Fruit fly (Drosophila melanogaster) whole organism, embryonic: Measurements from ENCODE around the gene Mst57Db.

ENCODE experiments used
- Atf-2 ChIP-seq: fragments of 200-800 bp; sonication (Bioruptor generic); optimal IDR thresholded peaks from 2 replicates; lab custom pipeline; 2016; ENCODE audit warnings: missing biosample characterization, missing genetic modification characterization
- BtbVII ChIP-seq: fragments of 200-800 bp; sonication (Bioruptor generic); optimal IDR thresholded peaks from 3 replicates; lab custom pipeline; 2017; ENCODE audit warnings: missing biosample characterization, mild to moderate bottlenecking, missing genetic modification characterization
- CG10147 ChIP-seq: fragments of 200-800 bp; sonication (Bioruptor generic); optimal IDR thresholded peaks from 2 replicates; lab custom pipeline; 2019; ENCODE audit warnings: missing biosample characterization, mild to moderate bottlenecking, missing genetic modification characterization, moderate library complexity
- CG10267 ChIP-seq: fragments of 200-800 bp; sonication (Bioruptor generic); optimal IDR thresholded peaks from 2 replicates; lab custom pipeline; 2018; ENCODE audit warnings: missing biosample characterization, mild to moderate bottlenecking, missing genetic modification characterization, moderate library complexity
- CG10654 ChIP-seq: fragments of 200-800 bp; sonication (Bioruptor generic); optimal IDR thresholded peaks from 2 replicates; lab custom pipeline; 2016; ENCODE audit warnings: missing biosample characterization, missing genetic modification characterization
- CG10979 ChIP-seq: fragments of 200-800 bp; sonication (Bioruptor generic); optimal IDR thresholded peaks from 2 replicates; lab custom pipeline; 2018; ENCODE audit warnings: missing biosample characterization, mild to moderate bottlenecking, missing genetic modification characterization, moderate library complexity
- CG11504 ChIP-seq: fragments of 200-800 bp; sonication (Bioruptor generic); optimal IDR thresholded peaks from 3 replicates; lab custom pipeline; 2019; ENCODE audit warnings: missing biosample characterization, mild to moderate bottlenecking, missing genetic modification characterization, moderate library complexity
- CG1233 ChIP-seq: fragments of 200-800 bp; sonication (Bioruptor generic); optimal IDR thresholded peaks from 4 replicates; lab custom pipeline; 2018; ENCODE audit warnings: missing biosample characterization, mild to moderate bottlenecking, missing genetic modification characterization
- CG12659 ChIP-seq: fragments of 200-800 bp; sonication (Bioruptor generic); optimal IDR thresholded peaks from 3 replicates; lab custom pipeline; 2017; ENCODE audit warnings: mild to moderate bottlenecking, missing biosample characterization, missing genetic modification reagents, missing genetic modification characterization
- CG12942 ChIP-seq: fragments of 200-800 bp; sonication (Bioruptor generic); optimal IDR thresholded peaks from 3 replicates; lab custom pipeline; 2016; ENCODE audit warnings: missing biosample characterization, missing genetic modification characterization
- CG14050 ChIP-seq: fragments of 200-800 bp; sonication (Bioruptor generic); IDR thresholded peaks from 3 replicates; pipeline ENCODE4 v1.3.6; 2022; ENCODE audit warnings: missing biosample characterization, missing genetic modification characterization
- CG1529 ChIP-seq: fragments of 200-800 bp; sonication (Bioruptor generic); optimal IDR thresholded peaks from 3 replicates; lab custom pipeline; 2018; ENCODE audit warnings: missing biosample characterization, missing genetic modification characterization
- CG16779 ChIP-seq: fragments of 200-800 bp; sonication (Bioruptor generic); IDR thresholded peaks from 2 replicates; pipeline ENCODE4 v1.3.6; 2022; ENCODE audit warnings: missing biosample characterization, missing genetic modification characterization
- CG18599 ChIP-seq: fragments of 200-800 bp; sonication (Bioruptor generic); optimal IDR thresholded peaks from 3 replicates; lab custom pipeline; 2017; ENCODE audit warnings: missing biosample characterization, missing genetic modification characterization, mild to moderate bottlenecking, moderate library complexity, missing genetic modification reagents
- CG32532 ChIP-seq: fragments of 200-800 bp; sonication (Bioruptor generic); IDR thresholded peaks from 2 replicates; pipeline ENCODE4 v1.3.6; 2022; ENCODE audit warnings: missing biosample characterization, missing genetic modification characterization
- CG6683 ChIP-seq: fragments of 200-800 bp; sonication (Bioruptor generic); optimal IDR thresholded peaks from 2 replicates; lab custom pipeline; 2017; ENCODE audit warnings: missing biosample characterization, mild to moderate bottlenecking, missing genetic modification characterization, missing genetic modification reagents
- CG6765 ChIP-seq: fragments of 200-800 bp; sonication (Bioruptor generic); optimal IDR thresholded peaks from 3 replicates; lab custom pipeline; 2017; ENCODE audit warnings: missing biosample characterization, mild to moderate bottlenecking, missing genetic modification characterization
- CG6813 ChIP-seq: fragments of 200-800 bp; sonication (Bioruptor generic); optimal IDR thresholded peaks from 2 replicates; lab custom pipeline; 2017; ENCODE audit warnings: missing biosample characterization, missing genetic modification characterization, mild to moderate bottlenecking, moderate library complexity, missing genetic modification reagents
- CG7786 ChIP-seq: fragments of 200-800 bp; sonication (Bioruptor generic); optimal IDR thresholded peaks from 2 replicates; lab custom pipeline; 2016; ENCODE audit warnings: missing biosample characterization, missing genetic modification characterization
- CHES-1-like ChIP-seq: fragments of 200-800 bp; sonication (Bioruptor generic); optimal IDR thresholded peaks from 2 replicates; lab custom pipeline; 2016; ENCODE audit warnings: missing biosample characterization, missing genetic modification characterization
- CoRest ChIP-seq: fragments of 200-800 bp; sonication (Bioruptor generic); optimal IDR thresholded peaks from 3 replicates; lab custom pipeline; 2018; ENCODE audit warnings: missing biosample characterization, mild to moderate bottlenecking, missing genetic modification characterization, moderate library complexity
- Deaf1 ChIP-seq: fragments of 200-800 bp; optimal IDR thresholded peaks from 3 replicates; lab custom pipeline; 2019; ENCODE audit warnings: missing biosample characterization, mild to moderate bottlenecking, missing genetic modification characterization, moderate library complexity
- Dek ChIP-seq: fragments of 200-800 bp; sonication (Bioruptor generic); optimal IDR thresholded peaks from 3 replicates; lab custom pipeline; 2019; ENCODE audit warnings: missing biosample characterization, mild to moderate bottlenecking, missing genetic modification characterization, moderate library complexity
- Dref ChIP-seq: fragments of 200-800 bp; sonication (Bioruptor generic); IDR thresholded peaks from 2 replicates; pipeline ENCODE4 v1.3.6; 2022; ENCODE audit warnings: missing biosample characterization, missing genetic modification characterization
- Drgx ChIP-seq: fragments of 200-800 bp; sonication (Bioruptor generic); IDR thresholded peaks from 2 replicates; pipeline ENCODE4 v1.3.6; 2022; ENCODE audit warnings: missing biosample characterization, missing genetic modification characterization
- Eip74EF ChIP-seq, 2 experiments: fragments of 200-800 bp in 1 of 2; fragments of >200 bp in 1 of 2; sonication (Bioruptor generic) in 1 of 2; optimal IDR thresholded peaks; 2 replicates each; lab custom pipeline; 2017 to 2019; ENCODE audit warnings: missing biosample characterization in 2 of 2, missing genetic modification characterization in 2 of 2, mild to moderate bottlenecking in 1 of 2, moderate library complexity in 1 of 2
- GATAe ChIP-seq: fragments of 200-800 bp; sonication (Bioruptor generic); conservative IDR thresholded peaks from 2 replicates; pipeline ENCODE4 v1.3.6; 2022; ENCODE audit warnings: missing biosample characterization, missing genetic modification characterization
- HLH3B ChIP-seq: fragments of 200-800 bp; sonication (Bioruptor generic); IDR thresholded peaks from 2 replicates; pipeline ENCODE4 v1.3.6; 2022; ENCODE audit warnings: missing biosample characterization, missing genetic modification characterization
- HLH4C ChIP-seq: fragments of 200-800 bp; sonication (Bioruptor generic); IDR thresholded peaks from 3 replicates; pipeline ENCODE4 v1.3.6; 2022; ENCODE audit warnings: missing biosample characterization, missing genetic modification characterization; ENCODE audit not compliant: partially characterized antibody
- Hand ChIP-seq: fragments of 200-800 bp; sonication (Bioruptor generic); optimal IDR thresholded peaks from 2 replicates; lab custom pipeline; 2017; ENCODE audit warnings: mild to moderate bottlenecking, missing biosample characterization, missing genetic modification reagents, missing genetic modification characterization
- Jarid2 ChIP-seq: fragments of 200-800 bp; sonication (Bioruptor generic); optimal IDR thresholded peaks from 3 replicates; lab custom pipeline; 2017; ENCODE audit warnings: mild to moderate bottlenecking, missing biosample characterization, missing genetic modification reagents, missing genetic modification characterization
- Kr ChIP-seq: fragments of 200-800 bp; sonication (Bioruptor generic); optimal IDR thresholded peaks from 2 replicates; lab custom pipeline; 2017; ENCODE audit warnings: missing biosample characterization, mild to moderate bottlenecking, missing genetic modification characterization
- Max ChIP-seq: fragments of 200-800 bp; sonication (Bioruptor generic); optimal IDR thresholded peaks from 2 replicates; lab custom pipeline; 2016; ENCODE audit warnings: missing biosample characterization, mild to moderate bottlenecking, missing genetic modification characterization
- NfI ChIP-seq: fragments of 200-800 bp; sonication (Bioruptor generic); optimal IDR thresholded peaks from 3 replicates; lab custom pipeline; 2018; ENCODE audit warnings: missing biosample characterization, mild to moderate bottlenecking, missing genetic modification characterization, moderate library complexity
- Xbp1 ChIP-seq: fragments of 200-800 bp; sonication (Bioruptor generic); optimal IDR thresholded peaks from 3 replicates; lab custom pipeline; 2016; ENCODE audit warnings: missing biosample characterization, mild to moderate bottlenecking, missing genetic modification characterization
- bcd ChIP-seq: fragments of 200-800 bp; sonication (Bioruptor generic); optimal IDR thresholded peaks from 2 replicates; lab custom pipeline; 2017; ENCODE audit warnings: missing biosample characterization, mild to moderate bottlenecking, missing genetic modification characterization
- br ChIP-seq: fragments of >200 bp; optimal IDR thresholded peaks from 2 replicates; lab custom pipeline; 2017
- cad ChIP-seq: fragments of >200 bp; optimal IDR thresholded peaks from 2 replicates; lab custom pipeline; 2017; ENCODE audit warnings: missing biosample characterization, missing genetic modification characterization
- dmrt99B ChIP-seq: fragments of 200-800 bp; sonication (Bioruptor generic); optimal IDR thresholded peaks from 2 replicates; lab custom pipeline; 2018; ENCODE audit warnings: missing biosample characterization, mild to moderate bottlenecking, missing genetic modification characterization, moderate library complexity
- dysf ChIP-seq: fragments of 200-800 bp; sonication (Bioruptor generic); IDR thresholded peaks from 3 replicates; pipeline ENCODE4 v1.3.6; 2022; ENCODE audit warnings: missing biosample characterization, missing genetic modification characterization
- exex ChIP-seq: fragments of 200-800 bp; sonication (Bioruptor generic); optimal IDR thresholded peaks from 4 replicates; lab custom pipeline; 2018; ENCODE audit warnings: missing biosample characterization, mild to moderate bottlenecking, missing genetic modification characterization, moderate library complexity
- gce ChIP-seq: fragments of 200-800 bp; sonication (Bioruptor generic); IDR thresholded peaks from 3 replicates; pipeline ENCODE4 v1.3.6; 2022; ENCODE audit warnings: missing biosample characterization, missing genetic modification characterization
- gcm2 ChIP-seq: fragments of 200-800 bp; sonication (Bioruptor generic); optimal IDR thresholded peaks from 2 replicates; lab custom pipeline; 2016; ENCODE audit warnings: missing biosample characterization, missing genetic modification characterization
- gfzf ChIP-seq: fragments of 200-800 bp; sonication (Bioruptor generic); optimal IDR thresholded peaks from 2 replicates; lab custom pipeline; 2016; ENCODE audit warnings: missing biosample characterization, mild to moderate bottlenecking, missing genetic modification characterization, moderate library complexity
- hth ChIP-seq: fragments of >200 bp; optimal IDR thresholded peaks from 2 replicates; lab custom pipeline; 2017; ENCODE audit warnings: inconsistent platforms
- lov ChIP-seq, 2 experiments: fragments of 200-800 bp in 1 of 2; fragments of >200 bp in 1 of 2; sonication (Bioruptor generic) in 1 of 2; IDR thresholded peaks in 1 of 2; optimal IDR thresholded peaks in 1 of 2; 2 replicates in 1 of 2; 3 replicates in 1 of 2; pipeline versions ENCODE4 v1.3.6 to Lab custom; 2017 to 2022; ENCODE audit warnings: missing biosample characterization in 1 of 2, missing genetic modification characterization in 1 of 2
- nerfin-1 ChIP-seq: fragments of 200-800 bp; sonication (Bioruptor generic); optimal IDR thresholded peaks from 3 replicates; lab custom pipeline; 2019; ENCODE audit warnings: missing biosample characterization, mild to moderate bottlenecking, missing genetic modification characterization, moderate library complexity
- scrt ChIP-seq: fragments of 200-800 bp; sonication (Bioruptor generic); optimal IDR thresholded peaks from 2 replicates; lab custom pipeline; 2018; ENCODE audit warnings: missing biosample characterization, mild to moderate bottlenecking, missing genetic modification characterization, moderate library complexity
- tap ChIP-seq: fragments of 200-800 bp; optimal IDR thresholded peaks from 3 replicates; lab custom pipeline; 2019; ENCODE audit warnings: missing biosample characterization, mild to moderate bottlenecking, missing genetic modification characterization, moderate library complexity
- trh ChIP-seq: fragments of 200-800 bp; sonication (Bioruptor generic); optimal IDR thresholded peaks from 2 replicates; lab custom pipeline; 2016; ENCODE audit warnings: missing biosample characterization, missing genetic modification characterization

Mst57Db gene

DNA sequence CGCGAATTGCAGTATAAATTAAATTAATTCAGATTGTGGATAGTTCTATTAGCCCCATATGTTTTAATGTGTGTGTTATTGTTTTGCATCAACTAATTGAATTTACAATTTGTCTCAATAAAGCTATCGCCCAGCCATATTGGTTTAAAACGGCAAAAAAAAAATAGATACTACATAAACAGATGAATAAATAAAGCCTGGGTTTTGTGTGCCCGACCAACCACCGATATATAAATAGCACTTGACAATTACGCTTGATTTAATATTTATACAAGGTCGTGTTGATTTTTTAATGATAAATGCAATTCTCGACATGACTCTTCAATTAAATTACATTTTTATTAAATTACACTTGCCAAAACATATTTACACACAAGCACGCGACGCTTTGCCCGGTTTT, 39.7 kb upstream of the Mst57Db start (continued):
- TF ChIP-seq CHES-1-like (no peak), tap (tag; lab: Kevin White, UChicago) (no peak), CG32532 (GFP tag; lab: Robert Waterston, UW) (no peak), gcm2 (GFP tag; lab: Kevin White, UChicago) (no peak), Max (no peak), Eip74EF (GFP tag; optimal IDR thresholded peaks at IDR 0.05; lab: Kevin White, UChicago) (no peak), CG14050 (GFP tag; lab: Robert Waterston, UW) (no peak), Hand (no peak), CG6765 (GFP tag; lab: Kevin White, UChicago) (peak; percentile 51), cad (GFP tag; lab: Kevin White, UChicago) (no peak), gce (GFP tag; lab: Robert Waterston, UW) (no peak), nerfin-1 (tag; lab: Kevin White, UChicago) (no peak), hth (lab: Kevin White, UChicago) (no peak), CG12942 (no peak), GATAe (GFP tag; lab: Robert Waterston, UW) (no peak), Atf-2 (GFP tag; lab: Kevin White, UChicago) (no peak), CG6683 (no peak), CG18599 (peak; percentile 56), Dref (no peak), gfzf (GFP tag; lab: Kevin White, UChicago) (no peak), Xbp1 (GFP tag; lab: Kevin White, UChicago) (no peak), lov (optimal IDR thresholded peaks at IDR 0.05; lab: Kevin White, UChicago) (no peak), lov (GFP tag; IDR thresholded peaks at IDR 0.05; lab: Robert Waterston, UW) (no peak), CG1529 (no peak), HLH4C (GFP tag; lab: Robert Waterston, UW) (no peak), exex (tag; lab: Kevin White, UChicago) (no peak), Kr (GFP tag; lab: Kevin White, UChicago) (no peak), HLH3B (GFP tag; lab: Robert Waterston, UW) (no peak), Drgx (GFP tag; lab: Robert Waterston, UW) (no peak), CG10147 (no peak), CoRest (tag; lab: Kevin White, UChicago) (no peak), CG10267 (no peak), CG10654 (GFP tag; lab: Kevin White, UChicago) (no peak), CG6813 (peak; percentile 10)

DNA sequence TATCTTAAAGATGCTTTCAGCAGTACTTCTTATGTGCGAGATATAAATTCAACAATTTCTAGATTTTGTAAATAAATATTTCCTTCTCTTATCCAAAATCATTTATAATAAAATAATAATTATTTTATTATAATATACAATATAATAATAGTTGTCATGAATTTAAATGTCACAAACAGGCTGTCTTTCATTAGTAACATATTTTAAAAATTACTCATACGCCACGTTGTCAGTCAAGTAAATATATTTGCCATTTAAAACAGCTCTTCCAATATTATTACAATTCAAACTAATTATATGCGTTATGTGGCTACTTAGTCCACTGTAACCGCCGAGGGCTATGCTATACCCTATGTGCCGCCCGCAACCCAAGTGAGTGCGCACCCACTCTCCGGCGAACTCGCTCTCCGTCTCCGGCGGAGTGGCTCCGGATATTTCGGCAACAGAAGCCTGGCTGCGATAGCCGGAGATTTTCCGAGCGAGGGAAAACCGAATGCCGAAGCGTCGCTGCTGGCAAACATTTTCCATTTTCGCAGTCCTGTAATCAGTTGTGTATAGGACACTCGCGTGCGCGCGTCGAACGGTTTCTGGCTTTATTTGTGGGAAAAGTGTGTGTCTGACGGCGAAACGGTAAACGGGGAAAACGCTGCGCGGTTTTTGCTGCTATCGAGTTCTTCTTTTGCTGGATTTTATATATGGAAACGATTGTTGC, 25.0 kb upstream of the Mst57Db start, which contains the start of gene CG5890:
CG5890 (plus strand) TSS at position 561 of the 712 bp plus-strand sequence.
- TF ChIP-seq CG6765 (GFP tag; lab: Kevin White, UChicago) (peak; percentile 21), CG10147 (peak; percentile 39), dysf (GFP tag; lab: Robert Waterston, UW) (0 out of 3 replicates have a peak, but pooled peaks have one; percentile 18), CG10979 (no peak), BtbVII (GFP tag; lab: Kevin White, UChicago) (peak; percentile 18), trh (no peak), CG11504 (tag; lab: Kevin White, UChicago) (peak; percentile 55), scrt (GFP tag; lab: Kevin White, UChicago) (peak; percentile 12), dmrt99B (peak; percentile 48), CG7786 (GFP tag; lab: Kevin White, UChicago) (no peak), CG6813 (peak; percentile 36), CG16779 (no peak), CG12659 (GFP tag; lab: Kevin White, UChicago) (peak; percentile 7), Deaf1 (tag; lab: Kevin White, UChicago) (peak; percentile 94), Jarid2 (GFP tag; lab: Kevin White, UChicago) (no peak), CG1233 (GFP tag; lab: Kevin White, UChicago) (peak; percentile 1), Dek (no peak), br (lab: Kevin White, UChicago) (no peak), NfI (peak; percentile 30), bcd (peak; percentile 25)
